Fruit fly (Drosophila melanogaster) whole organism, prepupa: ENCODE measurements around the gene CG43645.

Experiments
- Blimp-1 ChIP-seq: fragments of 200-800 bp; sonication (Bioruptor generic); optimal IDR thresholded peaks from 3 replicates; lab custom pipeline; 2017; ENCODE audit warnings: missing biosample characterization, missing genetic modification characterization, mild to moderate bottlenecking, moderate library complexity, missing genetic modification reagents
- CG10631 ChIP-seq: fragments of 200-800 bp; sonication (Bioruptor generic); optimal IDR thresholded peaks from 2 replicates; lab custom pipeline; 2016; ENCODE audit warnings: missing biosample characterization, missing genetic modification characterization
- CG10669 ChIP-seq: fragments of 200-800 bp; sonication (Bioruptor generic); optimal IDR thresholded peaks from 3 replicates; lab custom pipeline; 2018; ENCODE audit warnings: missing biosample characterization, mild to moderate bottlenecking, missing genetic modification characterization, moderate library complexity
- CG11294 ChIP-seq: fragments of 200-800 bp; sonication (Bioruptor generic); IDR thresholded peaks from 2 replicates; pipeline ENCODE4 v1.3.6; 2022; ENCODE audit warnings: missing biosample characterization, missing genetic modification characterization
- CG11762 ChIP-seq: fragments of 200-800 bp; sonication (Bioruptor generic); optimal IDR thresholded peaks from 3 replicates; lab custom pipeline; 2016; ENCODE audit warnings: missing biosample characterization, missing genetic modification characterization; ENCODE audit not compliant: insufficient read depth
- CG11902 ChIP-seq: fragments of 200-800 bp; sonication (Bioruptor generic); optimal IDR thresholded peaks from 3 replicates; lab custom pipeline; 2016; ENCODE audit warnings: missing biosample characterization, missing genetic modification characterization
- CG1621 ChIP-seq: fragments of 200-800 bp; sonication (Bioruptor generic); optimal IDR thresholded peaks from 3 replicates; lab custom pipeline; 2018; ENCODE audit warnings: missing biosample characterization, mild to moderate bottlenecking, missing genetic modification characterization
- CG16779 ChIP-seq: fragments of 200-800 bp; sonication (Bioruptor generic); optimal IDR thresholded peaks from 3 replicates; lab custom pipeline; 2017; ENCODE audit warnings: missing biosample characterization, mild to moderate bottlenecking, missing genetic modification characterization
- CG32006 ChIP-seq: fragments of 200-800 bp; sonication (Bioruptor generic); optimal IDR thresholded peaks from 3 replicates; lab custom pipeline; 2017; ENCODE audit warnings: missing biosample characterization, mild to moderate bottlenecking, missing genetic modification characterization
- CG34406 ChIP-seq: fragments of 200-800 bp; sonication (Bioruptor generic); optimal IDR thresholded peaks from 3 replicates; lab custom pipeline; 2016; ENCODE audit warnings: missing biosample characterization, missing genetic modification characterization
- CG4318 ChIP-seq: fragments of 200-800 bp; sonication (Bioruptor generic); optimal IDR thresholded peaks from 3 replicates; lab custom pipeline; 2017; ENCODE audit warnings: missing biosample characterization, mild to moderate bottlenecking, missing genetic modification characterization
- CG6163 ChIP-seq: fragments of 200-800 bp; sonication (Bioruptor generic); IDR thresholded peaks from 3 replicates; pipeline ENCODE4 v1.3.6; 2022; ENCODE audit warnings: missing biosample characterization, missing genetic modification characterization
- CG6276 ChIP-seq: fragments of 200-800 bp; sonication (Bioruptor generic); optimal IDR thresholded peaks from 2 replicates; lab custom pipeline; 2017; ENCODE audit warnings: missing biosample characterization, mild to moderate bottlenecking, missing genetic modification characterization
- CG6808 ChIP-seq: fragments of 200-800 bp; sonication (Bioruptor generic); optimal IDR thresholded peaks from 3 replicates; lab custom pipeline; 2017; ENCODE audit warnings: missing biosample characterization, missing genetic modification characterization, mild to moderate bottlenecking, moderate library complexity, missing genetic modification reagents
- CG6854 ChIP-seq: fragments of 200-800 bp; sonication (Bioruptor generic); optimal IDR thresholded peaks from 2 replicates; lab custom pipeline; 2017; ENCODE audit warnings: missing biosample characterization, mild to moderate bottlenecking, missing genetic modification characterization
- CG8319 ChIP-seq: fragments of 200-800 bp; sonication (Bioruptor generic); optimal IDR thresholded peaks from 3 replicates; lab custom pipeline; 2016; ENCODE audit warnings: missing biosample characterization, missing genetic modification characterization
- CG9139 ChIP-seq: fragments of 200-800 bp; sonication (Bioruptor generic); optimal IDR thresholded peaks from 3 replicates; lab custom pipeline; 2017; ENCODE audit warnings: missing biosample characterization, mild to moderate bottlenecking, missing genetic modification characterization
- Eip75B ChIP-seq: fragments of 200-800 bp; sonication (Bioruptor generic); optimal IDR thresholded peaks from 3 replicates; lab custom pipeline; 2016; ENCODE audit warnings: missing biosample characterization, missing genetic modification characterization
- Eip78C ChIP-seq: fragments of 200-800 bp; sonication (Bioruptor generic); peaks from one replicate; lab custom pipeline; 2016; ENCODE audit warnings: missing biosample characterization, missing genetic modification characterization
- Eip93F ChIP-seq: fragments of 200-800 bp; sonication (Bioruptor generic); optimal IDR thresholded peaks from 2 replicates; lab custom pipeline; 2016; ENCODE audit warnings: missing biosample characterization, mild to moderate bottlenecking, missing genetic modification characterization
- Met ChIP-seq: fragments of 200-800 bp; sonication (Bioruptor generic); optimal IDR thresholded peaks from 3 replicates; lab custom pipeline; 2016; ENCODE audit warnings: missing biosample characterization, missing genetic modification characterization
- Smox ChIP-seq: fragments of 200-800 bp; sonication (Bioruptor generic); optimal IDR thresholded peaks from 3 replicates; lab custom pipeline; 2016; ENCODE audit warnings: missing biosample characterization, missing genetic modification characterization
- Sox102F ChIP-seq: fragments of 200-800 bp; sonication (Bioruptor generic); optimal IDR thresholded peaks from 2 replicates; lab custom pipeline; 2016; ENCODE audit warnings: missing biosample characterization, mild to moderate bottlenecking, missing genetic modification characterization
- Sox14 ChIP-seq: fragments of 200-800 bp; sonication (Bioruptor generic); optimal IDR thresholded peaks from 3 replicates; lab custom pipeline; 2016; ENCODE audit warnings: missing biosample characterization, missing genetic modification characterization
- Sox15 ChIP-seq: fragments of 200-800 bp; sonication (Bioruptor generic); optimal IDR thresholded peaks from 3 replicates; lab custom pipeline; 2016; ENCODE audit warnings: missing biosample characterization, missing genetic modification characterization
- acj6 ChIP-seq: fragments of 200-800 bp; sonication (Bioruptor generic); optimal IDR thresholded peaks from 3 replicates; lab custom pipeline; 2016; ENCODE audit warnings: missing biosample characterization, missing genetic modification characterization
- dac ChIP-seq: fragments of 200-800 bp; sonication (Bioruptor generic); optimal IDR thresholded peaks from 2 replicates; lab custom pipeline; 2017; ENCODE audit warnings: missing biosample characterization, mild to moderate bottlenecking, missing genetic modification characterization
- eg ChIP-seq: fragments of 200-800 bp; sonication (Bioruptor generic); IDR thresholded peaks from 3 replicates; pipeline ENCODE4 v1.3.6; 2022; ENCODE audit warnings: missing biosample characterization, missing genetic modification characterization
- esn ChIP-seq: fragments of 200-800 bp; sonication (Bioruptor generic); optimal IDR thresholded peaks from 2 replicates; lab custom pipeline; 2016; ENCODE audit warnings: missing biosample characterization, mild to moderate bottlenecking, missing genetic modification characterization, moderate library complexity
- fd85E ChIP-seq: fragments of 200-800 bp; sonication (Bioruptor generic); optimal IDR thresholded peaks from 3 replicates; lab custom pipeline; 2016; ENCODE audit warnings: missing biosample characterization, missing genetic modification characterization
- pdm3 ChIP-seq: fragments of 200-800 bp; sonication (Bioruptor generic); optimal IDR thresholded peaks from 3 replicates; lab custom pipeline; 2016; ENCODE audit warnings: missing biosample characterization, missing genetic modification characterization
- salr ChIP-seq, 2 experiments: fragments of 200-800 bp; sonication (Bioruptor generic); optimal IDR thresholded peaks; 3 replicates each; lab custom pipeline; 2016 to 2018; ENCODE audit warnings: missing biosample characterization in 2 of 2, missing genetic modification characterization in 2 of 2, mild to moderate bottlenecking in 1 of 2
- svp ChIP-seq: fragments of 200-800 bp; sonication (Bioruptor generic); peaks from one replicate; lab custom pipeline; 2016; ENCODE audit warnings: missing biosample characterization, missing genetic modification characterization

The CG43645 gene

dm6 chr2L:17450505-17451415 is 34.8 kb upstream of the CG43645 start (continued):
- TF ChIP-seq CG9139 (GFP tag; lab: Kevin White, UChicago) (no peak), Eip75B (GFP tag; lab: Kevin White, UChicago) (peak; percentile 78), dac (GFP tag; lab: Kevin White, UChicago) (no peak), fd85E (peak; percentile 28), CG6808 (peak; percentile 61), CG11762 (GFP tag; lab: Kevin White, UChicago) (peak; percentile 62), CG6276 (GFP tag; lab: Kevin White, UChicago) (peak; percentile 69), Met (GFP tag; lab: Kevin White, UChicago) (peak; percentile 81), esn (peak; percentile 86), Eip93F (GFP tag; lab: Kevin White, UChicago) (no peak), Sox14 (GFP tag; lab: Kevin White, UChicago) (peak; percentile 76), CG10669 (GFP tag; lab: Kevin White, UChicago) (peak; percentile 71), CG6854 (GFP tag; lab: Kevin White, UChicago) (peak; percentile 23), eg (GFP tag; lab: Robert Waterston, UW) (no peak; the same call in 2 of the 3 replicates), pdm3 (GFP tag; lab: Kevin White, UChicago) (peak; percentile 78), CG34406 (peak; percentile 86), CG1621 (tag; lab: Kevin White, UChicago) (peak; percentile 35), CG6163 (no peak; the same call in 2 of the 3 replicates), CG10631 (GFP tag; lab: Kevin White, UChicago) (peak; percentile 71), salr (GFP tag; optimal IDR thresholded peaks at IDR 0.05; lab: Kevin White, UChicago) (peak; percentile 32 to 72), Blimp-1 (GFP tag; lab: Kevin White, UChicago) (peak; percentile 38), Smox (GFP tag; lab: Kevin White, UChicago) (peak; percentile 82), CG4318 (GFP tag; lab: Kevin White, UChicago) (peak; percentile 47), Sox102F (peak; percentile 67)

dm6 chr2L:17452084-17452483 is 33.5 kb upstream of the CG43645 start:
- no peak for TF ChIP-seq acj6 (GFP tag; lab: Kevin White, UChicago)
- peak; percentile 62 for TF ChIP-seq svp (GFP tag; lab: Kevin White, UChicago)
- no peak for TF ChIP-seq CG6163
- no peak for TF ChIP-seq CG8319 (GFP tag; lab: Kevin White, UChicago)
- no peak for TF ChIP-seq CG32006 (GFP tag; lab: Kevin White, UChicago)
- no peak for TF ChIP-seq CG16779 (tag; lab: Kevin White, UChicago)

- TF ChIP-seq CG11762 (GFP tag; lab: Kevin White, UChicago): no peak
- no peak for TF ChIP-seq CG4318 (GFP tag; lab: Kevin White, UChicago)
- peak; percentile 22 for TF ChIP-seq Eip78C
- no peak for TF ChIP-seq CG11902 (GFP tag; lab: Kevin White, UChicago)
- TF ChIP-seq Sox15: no peak
These were observed 32.9 kb upstream of the CG43645 start, which contains the start of gene CG5050 for dm6 chr2L:17452624-17453023. CG5050 (plus strand) TSS chr2L:17452924.

dm6 chr2L:17455823-17456222 is 29.7 kb upstream of the CG43645 start, which contains the start of gene SPH93:
SPH93 (minus strand) TSS chr2L:17455923.
- TF ChIP-seq CG11294: no peak
- TF ChIP-seq Eip78C: peak; percentile 40
